Worm (Caenorhabditis elegans): ENCODE results near the gene anmt-1.

anmt-1 gene

ce11 chrIII:8726019-8726894, 41.6 kb downstream of the anmt-1 start:
- TF ChIP-seq hlh-17 (GFP tag; optimal IDR thresholded peaks at IDR 0.05; ENCODE audit: borderline replicate concordance) (no peak), efl-1 (optimal IDR thresholded peaks at IDR 0.05) (no peak), efl-1 (GFP tag; optimal IDR thresholded peaks at IDR 0.05 in 1 of 2) (peak in 1 of 2 experiments; percentile 64), C04F5.9 (tag; optimal IDR thresholded peaks at IDR 0.05) (no peak)

DNA sequence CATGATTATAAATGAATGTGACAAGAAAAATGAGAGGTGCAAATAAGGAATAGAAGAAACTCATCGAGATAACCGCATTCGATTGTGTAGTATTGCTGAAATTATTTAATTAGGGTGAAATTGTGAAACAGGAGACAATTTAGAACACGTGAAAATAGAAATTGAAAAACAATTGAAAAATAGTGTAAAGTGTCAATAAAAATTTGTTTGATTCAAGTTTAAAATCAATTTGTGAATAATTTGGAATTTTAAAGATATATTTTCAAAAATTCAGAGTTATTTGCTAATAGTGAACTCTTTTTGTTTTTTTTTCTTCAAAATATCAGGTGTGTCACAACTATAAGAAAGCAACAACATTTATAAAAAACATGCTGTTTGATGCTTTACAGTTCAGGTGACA, 46.7 kb downstream of the anmt-1 start, which contains the start of gene ZK370.4:
TSS of gene ZK370.4 (minus strand) at position 101 of the 400 bp plus-strand sequence.
- TF ChIP-seq efl-1 (optimal IDR thresholded peaks at IDR 0.05): no peak
- peak in 1 of 2 experiments; percentile 57 for TF ChIP-seq efl-1 (GFP tag; optimal IDR thresholded peaks at IDR 0.05 in 1 of 2)
- TF ChIP-seq unc-62 (GFP tag; optimal IDR thresholded peaks at IDR 0.05): no peak

ce11 chrIII:8731973-8732372, 47.4 kb downstream of the anmt-1 start:
- TF ChIP-seq elt-3 (tag; optimal IDR thresholded peaks at IDR 0.05): peak in 1 of 6 experiments; percentile 54
- peak; percentile 36 for TF ChIP-seq blmp-1 (tag; optimal IDR thresholded peaks at IDR 0.05)
- peak; percentile 50 for TF ChIP-seq lin-14 (GFP tag; optimal IDR thresholded peaks at IDR 0.05)
- TF ChIP-seq snu-23 (GFP tag; optimal IDR thresholded peaks at IDR 0.05): peak; percentile 30
- peak in 1 of 2 experiments; percentile 54 for TF ChIP-seq mdl-1 (tag; optimal IDR thresholded peaks at IDR 0.05)
- TF ChIP-seq fkh-10 (GFP tag; optimal IDR thresholded peaks at IDR 0.05): no peak
- TF ChIP-seq nhr-71 (tag; optimal IDR thresholded peaks at IDR 0.05): peak; percentile 45
- no peak for TF ChIP-seq ceh-90 (tag; optimal IDR thresholded peaks at IDR 0.05)
- peak; percentile 12 for TF ChIP-seq nhr-90 (tag; optimal IDR thresholded peaks at IDR 0.05; ENCODE audit: poor library complexity)
- no peak for TF ChIP-seq lin-13 (GFP tag; optimal IDR thresholded peaks at IDR 0.05)
- TF ChIP-seq lin-35 (GFP tag; optimal IDR thresholded peaks at IDR 0.05): peak in 1 of 2 experiments; percentile 40

DNA sequence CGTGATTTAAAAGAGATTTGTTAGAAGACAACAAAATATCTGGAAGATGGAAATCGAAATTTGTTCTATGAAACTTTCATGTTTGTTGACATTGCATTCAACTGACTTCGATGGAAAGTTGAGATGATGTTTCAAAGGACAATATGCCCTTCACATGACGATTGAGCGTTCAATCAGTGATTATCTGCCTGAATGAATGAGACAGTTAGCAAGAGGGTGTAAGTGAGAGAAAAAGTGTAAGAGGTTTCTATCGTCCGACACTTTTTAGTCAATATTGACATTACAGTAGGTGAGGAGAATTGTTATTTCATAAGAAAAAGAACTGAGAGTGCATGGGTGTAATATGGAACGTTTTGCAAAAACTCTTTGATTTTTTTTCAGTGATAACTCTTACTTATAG, 48.6 kb downstream of the anmt-1 start:
- TF ChIP-seq mdl-1 (tag; optimal IDR thresholded peaks at IDR 0.05) (peak in 1 of 2 experiments; percentile 57), blmp-1 (tag; optimal IDR thresholded peaks at IDR 0.05) (peak; percentile 75), sox-4 (tag; optimal IDR thresholded peaks at IDR 0.05) (no peak), efl-3 (GFP tag; optimal IDR thresholded peaks at IDR 0.05) (no peak), mep-1 (tag; optimal IDR thresholded peaks at IDR 0.05) (no peak), efl-1 (optimal IDR thresholded peaks at IDR 0.05) (no peak), efl-1 (GFP tag; optimal IDR thresholded peaks at IDR 0.05 in 1 of 2) (no peak), elt-3 (tag; optimal IDR thresholded peaks at IDR 0.05) (peak in 4 of 6 experiments; percentile 1 to 95 (median 32)), pqm-1 (tag; optimal IDR thresholded peaks at IDR 0.05) (no peak), alr-1 (tag; optimal IDR thresholded peaks at IDR 0.05; ENCODE audit: borderline replicate concordance) (no peak), nhr-20 (tag; optimal IDR thresholded peaks at IDR 0.05) (peak; percentile 30), fkh-4 (tag; optimal IDR thresholded peaks at IDR 0.05; ENCODE audit: borderline replicate concordance) (no peak), C16A3.4 (tag; optimal IDR thresholded peaks at IDR 0.05) (peak; percentile 31), lin-14 (GFP tag; optimal IDR thresholded peaks at IDR 0.05) (peak; percentile 43), egl-13 (tag; optimal IDR thresholded peaks at IDR 0.05) (no peak), C34B4.2 (tag; optimal IDR thresholded peaks at IDR 0.05) (no peak), vab-15 (tag; optimal IDR thresholded peaks at IDR 0.05) (no peak), zag-1 (tag; optimal IDR thresholded peaks at IDR 0.05) (no peak), nhr-85 (tag) (peak; percentile 49), nhr-19 (GFP tag; conservative IDR thresholded peaks at IDR 0.05) (peak; percentile 51), lin-35 (GFP tag; optimal IDR thresholded peaks at IDR 0.05) (peak in 1 of 2 experiments; percentile 68), elt-2 (tag; optimal IDR thresholded peaks at IDR 0.05) (no peak), nhr-71 (tag; optimal IDR thresholded peaks at IDR 0.05) (peak; percentile 13), swsn-7 (tag; optimal IDR thresholded peaks at IDR 0.05) (no peak), ces-1 (GFP tag; optimal IDR thresholded peaks at IDR 0.05) (no peak), snu-23 (GFP tag; optimal IDR thresholded peaks at IDR 0.05) (peak; percentile 42), nhr-11 (tag; optimal IDR thresholded peaks at IDR 0.05) (no peak)
